Worm (Caenorhabditis elegans) whole organism, L1 larva: ENCODE measurements around the gene F17C11.2.

Source experiments
- C34B4.2 ChIP-seq: sonication (generic microtip); optimal IDR thresholded peaks from 2 replicates; lab custom pipeline; 2017; ENCODE audit warnings: mild to moderate bottlenecking, missing genetic modification characterization, missing compliant biosample characterization
- Y116A8C.19 ChIP-seq: sonication (generic microtip); optimal IDR thresholded peaks from 2 replicates; lab custom pipeline; 2016; ENCODE audit warnings: missing compliant biosample characterization, missing genetic modification characterization, borderline replicate concordance
- aly-2 ChIP-seq: fragments of 150-350 bp; optimal IDR thresholded peaks from 2 replicates; lab custom pipeline; 2014; ENCODE audit warnings: missing biosample characterization, missing genetic modification characterization
- ceh-90 ChIP-seq: sonication (generic microtip); optimal IDR thresholded peaks from 2 replicates; lab custom pipeline; 2016; ENCODE audit warnings: missing genetic modification characterization, missing compliant biosample characterization
- efl-1 ChIP-seq, 4 experiments: fragments of 150-350 bp; optimal IDR thresholded peaks in 3 of 4; peaks in 1 of 4; 1 replicate in 1 of 4; 2 replicates in 3 of 4; lab custom pipeline; 2014; ENCODE audit warnings: missing biosample characterization in 2 of 4, missing genetic modification characterization in 2 of 4, missing genetic modification reagents in 2 of 4
- elt-2 ChIP-seq: sonication (generic microtip); optimal IDR thresholded peaks from 2 replicates; lab custom pipeline; 2016; ENCODE audit warnings: missing genetic modification characterization, mild to moderate bottlenecking, inconsistent platforms, missing compliant biosample characterization, missing genetic modification reagents
- fkh-8 ChIP-seq: sonication (generic microtip); optimal IDR thresholded peaks from 2 replicates; lab custom pipeline; 2016; ENCODE audit warnings: mild to moderate bottlenecking, missing genetic modification characterization, missing compliant biosample characterization
- grh-1 ChIP-seq: fragments of 200-800 bp; sonication (Bioruptor generic); IDR thresholded peaks from 2 replicates; pipeline ENCODE4 v1.3.6; 2022; ENCODE audit warnings: missing genetic modification reagents, missing genetic modification characterization, missing compliant biosample characterization
- hlh-17 ChIP-seq: fragments of 200-800 bp; sonication (Bioruptor generic); optimal IDR thresholded peaks from 2 replicates; lab custom pipeline; 2018; ENCODE audit warnings: missing genetic modification characterization, mild to moderate bottlenecking, missing compliant biosample characterization, moderate library complexity, borderline replicate concordance
- irx-1 ChIP-seq: sonication (generic microtip); optimal IDR thresholded peaks from 2 replicates; lab custom pipeline; 2016; ENCODE audit warnings: missing genetic modification characterization, missing compliant biosample characterization
- isw-1 ChIP-seq: fragments of 200-800 bp; sonication (Bioruptor generic); IDR thresholded peaks from 2 replicates; pipeline ENCODE4 v1.3.6; 2022; ENCODE audit warnings: missing genetic modification characterization, missing compliant biosample characterization
- lin-14 ChIP-seq: fragments of 200-800 bp; sonication (Bioruptor generic); optimal IDR thresholded peaks from 2 replicates; lab custom pipeline; 2018; ENCODE audit warnings: mild to moderate bottlenecking, missing genetic modification characterization, moderate library complexity, missing compliant biosample characterization
- lin-15B ChIP-seq: fragments of 150-350 bp; sonication (generic microtip); optimal IDR thresholded peaks from 3 replicates; lab custom pipeline; 2014; ENCODE audit warnings: missing biosample characterization, missing genetic modification characterization
- lin-39 ChIP-seq: fragments of 150-350 bp; optimal IDR thresholded peaks from 2 replicates; lab custom pipeline; 2014; ENCODE audit warnings: missing biosample characterization, missing genetic modification reagents, missing genetic modification characterization
- lsy-2 ChIP-seq, 2 experiments: fragments of 150-350 bp; optimal IDR thresholded peaks; 2 replicates each; lab custom pipeline; 2014; ENCODE audit warnings: missing biosample characterization in 2 of 2, missing genetic modification characterization in 2 of 2
- mab-9 ChIP-seq: fragments of 200-800 bp; sonication (Bioruptor generic); IDR thresholded peaks from 2 replicates; pipeline ENCODE4 v1.3.6; 2022; ENCODE audit warnings: missing genetic modification reagents, missing genetic modification characterization, missing compliant biosample characterization
- mep-1 ChIP-seq: fragments of 150-350 bp; optimal IDR thresholded peaks from 2 replicates; lab custom pipeline; 2014; ENCODE audit warnings: missing biosample characterization, missing genetic modification characterization
- nhr-11 ChIP-seq: fragments of 150-350 bp; optimal IDR thresholded peaks from 2 replicates; lab custom pipeline; 2014; ENCODE audit warnings: missing biosample characterization, missing genetic modification characterization
- nhr-20 ChIP-seq: sonication (generic microtip); optimal IDR thresholded peaks from 2 replicates; lab custom pipeline; 2016; ENCODE audit warnings: mild to moderate bottlenecking, missing genetic modification characterization, missing compliant biosample characterization
- nhr-47 ChIP-seq: sonication (generic microtip); optimal IDR thresholded peaks from 2 replicates; lab custom pipeline; 2016; ENCODE audit warnings: mild to moderate bottlenecking, missing genetic modification characterization, moderate library complexity, missing compliant biosample characterization
- nhr-71 ChIP-seq: sonication (generic microtip); optimal IDR thresholded peaks from 2 replicates; lab custom pipeline; 2016; ENCODE audit warnings: mild to moderate bottlenecking, missing genetic modification characterization, moderate library complexity, missing compliant biosample characterization
- nhr-76 ChIP-seq: sonication (generic microtip); optimal IDR thresholded peaks from 2 replicates; lab custom pipeline; 2017; ENCODE audit warnings: missing biosample characterization, missing genetic modification characterization
- nhr-77 ChIP-seq: fragments of 150-350 bp; optimal IDR thresholded peaks from 2 replicates; lab custom pipeline; 2014; ENCODE audit warnings: missing biosample characterization, missing genetic modification characterization
- nhr-84 ChIP-seq: sonication (generic microtip); optimal IDR thresholded peaks from 2 replicates; lab custom pipeline; 2017; ENCODE audit warnings: missing biosample characterization, missing genetic modification characterization
- pag-3 ChIP-seq: sonication (generic microtip); optimal IDR thresholded peaks from 2 replicates; lab custom pipeline; 2017; ENCODE audit warnings: missing genetic modification characterization, mild to moderate bottlenecking, missing compliant biosample characterization, antibody characterized with exemption, borderline replicate concordance; ENCODE audit not compliant: insufficient read depth
- pax-3 ChIP-seq: fragments of 200-800 bp; sonication (Bioruptor generic); optimal IDR thresholded peaks from 2 replicates; lab custom pipeline; 2018; ENCODE audit warnings: mild to moderate bottlenecking, missing genetic modification characterization, moderate library complexity, missing compliant biosample characterization
- skn-1 ChIP-seq: fragments of 150-350 bp; optimal IDR thresholded peaks from 2 replicates; lab custom pipeline; 2014; ENCODE audit warnings: missing biosample characterization, missing genetic modification characterization
- snpc-4 ChIP-seq: fragments of 150-350 bp; optimal IDR thresholded peaks from 2 replicates; lab custom pipeline; 2014; ENCODE audit warnings: missing biosample characterization, missing genetic modification characterization
- sptf-1 ChIP-seq: fragments of 150-350 bp; optimal IDR thresholded peaks from 2 replicates; lab custom pipeline; 2014; ENCODE audit warnings: missing biosample characterization, missing genetic modification characterization
- sup-37 ChIP-seq: fragments of 200-800 bp; sonication (Bioruptor generic); optimal IDR thresholded peaks from 2 replicates; lab custom pipeline; 2018; ENCODE audit warnings: mild to moderate bottlenecking, missing genetic modification characterization, missing compliant biosample characterization
- unc-62 ChIP-seq: fragments of 150-350 bp; optimal IDR thresholded peaks from 2 replicates; lab custom pipeline; 2014; ENCODE audit warnings: missing biosample characterization, missing genetic modification reagents, missing genetic modification characterization
- unc-98 ChIP-seq: fragments of 200-800 bp; sonication (Bioruptor generic); IDR thresholded peaks from 2 replicates; pipeline ENCODE4 v1.3.6; 2022; ENCODE audit warnings: missing genetic modification characterization, missing compliant biosample characterization

The F17C11.2 gene

ce11 chrV:10918373-10918772, 29.7 kb upstream of the F17C11.2 start, which contains the start of gene F58B4.2:
TSS of gene F58B4.2 (minus strand) at chrV:10918473.
- TF ChIP-seq isw-1 (GFP tag; lab: Robert Waterston, UW): no peak

ce11 chrV:10921747-10922146, 26.3 kb upstream of the F17C11.2 start, which contains the start of gene nas-31:
TSS of gene nas-31 (minus strand) at chrV:10921847.
- TF ChIP-seq snpc-4 (tag; lab: Kevin White, UChicago): no peak

- TF ChIP-seq sup-37 (GFP tag; lab: Kevin White, UChicago) (no peak), nhr-77 (tag; lab: Kevin White, UChicago) (no peak)
Measured at ce11 chrV:10923229-10923628, 24.8 kb upstream of the F17C11.2 start, which contains the start of gene F58B4.7. TSS of gene F58B4.7 (minus strand) at chrV:10923329.

DNA sequence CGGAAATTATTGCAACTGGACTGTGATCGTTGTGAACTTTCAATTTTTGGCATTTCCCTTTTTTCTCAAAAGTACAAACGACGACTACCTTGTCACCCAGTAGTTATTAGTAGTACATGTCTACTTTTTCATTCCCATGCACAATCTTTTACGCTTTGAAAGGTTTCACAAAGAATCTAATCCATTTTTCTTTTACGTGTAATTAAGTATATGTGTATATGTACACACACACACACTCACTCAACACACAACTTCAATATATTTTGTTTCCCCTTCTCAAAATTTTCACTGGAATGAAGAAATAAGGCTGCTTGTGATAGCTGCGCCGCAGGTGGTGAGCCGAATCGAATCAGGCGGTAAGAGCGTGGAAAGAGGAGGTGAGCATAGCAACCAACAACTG, 23.3 kb upstream of the F17C11.2 start, which contains the start of gene F58B4.6:
F58B4.6 (plus strand) TSS at position 301 of the 400 bp plus-strand sequence.
- peak; percentile 17 for TF ChIP-seq pax-3 (tag; lab: Kevin White, UChicago)
- no peak for TF ChIP-seq C34B4.2 (tag; lab: Kevin White, UChicago)
- TF ChIP-seq nhr-84 (tag; lab: Kevin White, UChicago): no peak
- TF ChIP-seq lsy-2 (tag; optimal IDR thresholded peaks at IDR 0.05; lab: Kevin White, UChicago): no peak
- TF ChIP-seq fkh-8 (tag; lab: Kevin White, UChicago): peak; percentile 71
- TF ChIP-seq Y116A8C.19 (tag; lab: Kevin White, UChicago): no peak
- no peak for TF ChIP-seq irx-1 (tag; lab: Kevin White, UChicago)
- no peak for TF ChIP-seq aly-2 (tag; lab: Kevin White, UChicago)
- TF ChIP-seq pag-3 (tag; lab: Kevin White, UChicago): no peak
- TF ChIP-seq hlh-17 (GFP tag; lab: Kevin White, UChicago): no peak
- no peak for TF ChIP-seq sptf-1 (tag; lab: Kevin White, UChicago)
- no peak for TF ChIP-seq lin-14 (GFP tag; lab: Kevin White, UChicago)
- no peak for TF ChIP-seq mab-9 (GFP tag; lab: Robert Waterston, UW)
- no peak for TF ChIP-seq elt-2
- TF ChIP-seq lin-39 (tag; lab: Kevin White, UChicago): no peak
- TF ChIP-seq nhr-71 (tag; lab: Kevin White, UChicago): peak; percentile 12
- TF ChIP-seq isw-1 (GFP tag; lab: Robert Waterston, UW): no peak
- no peak for TF ChIP-seq unc-98 (GFP tag; lab: Robert Waterston, UW)
- TF ChIP-seq nhr-76 (tag; lab: Kevin White, UChicago): no peak
- TF ChIP-seq unc-62 (GFP tag; lab: Kevin White, UChicago): no peak
- TF ChIP-seq grh-1 (GFP tag; lab: Robert Waterston, UW): no peak
- no peak for TF ChIP-seq ceh-90 (tag; lab: Kevin White, UChicago)
- no peak for TF ChIP-seq lin-15B
- peak; percentile 20 for TF ChIP-seq nhr-47 (tag; lab: Kevin White, UChicago)
- no peak for TF ChIP-seq nhr-11 (tag; lab: Kevin White, UChicago)

ce11 chrV:10925658-10926057, 22.4 kb upstream of the F17C11.2 start:
- TF ChIP-seq mep-1 (tag; lab: Kevin White, UChicago) (no peak), nhr-71 (tag; lab: Kevin White, UChicago) (peak; percentile 57), nhr-20 (tag; lab: Kevin White, UChicago) (peak; percentile 22), efl-1 (optimal IDR thresholded peaks at IDR 0.05; lab: Kevin White, UChicago) (no peak), efl-1 (GFP tag; optimal IDR thresholded peaks at IDR 0.05 in 1 of 2; lab: Kevin White, UChicago) (peak in 1 of 2 experiments; percentile 15), lin-14 (GFP tag; lab: Kevin White, UChicago) (peak; percentile 6), fkh-8 (tag; lab: Kevin White, UChicago) (peak; percentile 68), skn-1 (peak; percentile 53), aly-2 (tag; lab: Kevin White, UChicago) (no peak)
